Fruit fly (Drosophila melanogaster) S2 (cell line): ENCODE measurements around the gene CCDC151.

Experiments used
- CG8478 ChIP-seq: fragments of >200 bp; optimal IDR thresholded peaks from 2 replicates; lab custom pipeline; 2018
- CTCF ChIP-seq, 2 experiments: fragments of >200 bp; optimal IDR thresholded peaks; 2 replicates each; lab custom pipeline; 2018

Gene CCDC151

dm6 chr3L:11881084-11881483 is at the start of gene CCDC151:
CCDC151 (plus strand) TSS chr3L:11881384.
- TF ChIP-seq CG8478 = no peak
- TF ChIP-seq CTCF (optimal IDR thresholded peaks at IDR 0.05; lab: Kevin White, UChicago) = no peak

- TF ChIP-seq CG8478 (no peak), CTCF (optimal IDR thresholded peaks at IDR 0.05; lab: Kevin White, UChicago) (no peak)
These were observed 48.6 kb upstream of the CCDC151 start for dm6 chr3L:11832360-11833295.

dm6 chr3L:11833296-11833717 is 47.9 kb upstream of the CCDC151 start, which contains the start of gene CycA:
CycA (minus strand) TSS chr3L:11833578.
- TF ChIP-seq CG8478 (no peak), CTCF (optimal IDR thresholded peaks at IDR 0.05; lab: Kevin White, UChicago) (peak; percentile 25 to 49)

dm6 chr3L:11836575-11837077 is 44.6 kb upstream of the CCDC151 start, which contains the start of gene CG43064:
CG43064 (minus strand) TSS chr3L:11836721.
- TF ChIP-seq CTCF (optimal IDR thresholded peaks at IDR 0.05; lab: Kevin White, UChicago) (no peak), CG8478 (no peak)

dm6 chr3L:11847703-11848102 is 33.5 kb upstream of the CCDC151 start, which contains the start of gene CG12521:
CG12521 (minus strand) TSS chr3L:11847803.
- TF ChIP-seq CTCF (optimal IDR thresholded peaks at IDR 0.05; lab: Kevin White, UChicago) (no peak), CG8478 (no peak)

dm6 chr3L:11852924-11853323 is 28.3 kb upstream of the CCDC151 start:
- TF ChIP-seq CG8478 = no peak
- TF ChIP-seq CTCF (optimal IDR thresholded peaks at IDR 0.05; lab: Kevin White, UChicago) = peak; percentile 67 to 70

- no peak for TF ChIP-seq CTCF (optimal IDR thresholded peaks at IDR 0.05; lab: Kevin White, UChicago)
- no peak for TF ChIP-seq CG8478
These were observed 22.4 kb upstream of the CCDC151 start for dm6 chr3L:11858745-11859144.

dm6 chr3L:11862266-11862665 is 18.9 kb upstream of the CCDC151 start:
- TF ChIP-seq CG8478 (no peak), CTCF (optimal IDR thresholded peaks at IDR 0.05; lab: Kevin White, UChicago) (no peak)

dm6 chr3L:11863587-11863986 is 17.6 kb upstream of the CCDC151 start:
- TF ChIP-seq CG8478 (no peak), CTCF (optimal IDR thresholded peaks at IDR 0.05; lab: Kevin White, UChicago) (no peak)

- TF ChIP-seq CTCF (optimal IDR thresholded peaks at IDR 0.05; lab: Kevin White, UChicago) = no peak
- no peak for TF ChIP-seq CG8478
These were observed 11.9 kb upstream of the CCDC151 start for dm6 chr3L:11869328-11869727.

dm6 chr3L:11871205-11871604 is 10.0 kb upstream of the CCDC151 start, which contains the start of gene CG5906:
CG5906 (minus strand) TSS chr3L:11871305.
- TF ChIP-seq CG8478 (no peak), CTCF (optimal IDR thresholded peaks at IDR 0.05; lab: Kevin White, UChicago) (no peak)

dm6 chr3L:11874758-11875157 is 6.4 kb upstream of the CCDC151 start:
- TF ChIP-seq CG8478 (no peak), CTCF (optimal IDR thresholded peaks at IDR 0.05; lab: Kevin White, UChicago) (no peak)

dm6 chr3L:11876036-11876435 is 5.1 kb upstream of the CCDC151 start:
- peak; percentile 84 to 86 for TF ChIP-seq CTCF (optimal IDR thresholded peaks at IDR 0.05; lab: Kevin White, UChicago)
- TF ChIP-seq CG8478 = no peak

dm6 chr3L:11878815-11879214 is 2.4 kb upstream of the CCDC151 start, which contains the start of gene Sprn:
Sprn (plus strand) TSS chr3L:11879115.
- no peak for TF ChIP-seq CG8478
- TF ChIP-seq CTCF (optimal IDR thresholded peaks at IDR 0.05; lab: Kevin White, UChicago) = no peak

- TF ChIP-seq CG8478 = no peak
- no peak for TF ChIP-seq CTCF (optimal IDR thresholded peaks at IDR 0.05; lab: Kevin White, UChicago)
These were observed 7.7 kb downstream of the CCDC151 start, which contains the start of gene CG5897 for dm6 chr3L:11888910-11889309. CG5897 (minus strand) TSS chr3L:11889010.

- TF ChIP-seq CTCF (optimal IDR thresholded peaks at IDR 0.05; lab: Kevin White, UChicago) (peak; percentile 79 to 84), CG8478 (no peak)
These were observed 11.6 kb downstream of the CCDC151 start for dm6 chr3L:11892766-11893165.
